Fruit fly (Drosophila melanogaster) whole organism, wandering third instar larva: ENCODE data around the gene CG5687.

Experiments used
- Abd-B ChIP-seq: fragments of >200 bp; optimal IDR thresholded peaks from 2 replicates; lab custom pipeline; 2017; ENCODE audit warnings: missing biosample characterization, missing genetic modification characterization
- CG32264 ChIP-seq: fragments of 200-800 bp; sonication (Bioruptor generic); optimal IDR thresholded peaks from 2 replicates; lab custom pipeline; 2016; ENCODE audit warnings: missing biosample characterization, missing genetic modification characterization
- CG9705 ChIP-seq: fragments of 200-800 bp; sonication (Bioruptor generic); optimal IDR thresholded peaks from 2 replicates; lab custom pipeline; 2018; ENCODE audit warnings: missing biosample characterization, mild to moderate bottlenecking, missing genetic modification characterization
- CrebA ChIP-seq: fragments of 200-800 bp; sonication (Bioruptor generic); optimal IDR thresholded peaks from 2 replicates; lab custom pipeline; 2016; ENCODE audit warnings: missing biosample characterization, mild to moderate bottlenecking, missing genetic modification characterization, borderline replicate concordance
- Dfd ChIP-seq: fragments of >200 bp; optimal IDR thresholded peaks from 2 replicates; lab custom pipeline; 2017; ENCODE audit warnings: missing biosample characterization, missing genetic modification characterization
- Dif ChIP-seq: fragments of 200-275, 200-300 bp; sonication (Bioruptor generic); optimal IDR thresholded peaks from 2 replicates; lab custom pipeline; 2018; ENCODE audit warnings: missing biosample characterization, missing genetic modification characterization; ENCODE audit not compliant: partially characterized antibody
- GATAd ChIP-seq: sonication (Bioruptor generic); optimal IDR thresholded peaks from 2 replicates; lab custom pipeline; 2016; ENCODE audit warnings: missing biosample characterization, missing genetic modification characterization
- HLH106 ChIP-seq: fragments of 200-800 bp; optimal IDR thresholded peaks from 3 replicates; lab custom pipeline; 2019; ENCODE audit warnings: missing biosample characterization, mild to moderate bottlenecking, missing genetic modification characterization, moderate library complexity
- Hnf4 ChIP-seq: fragments of 200-800 bp; sonication (Bioruptor generic); optimal IDR thresholded peaks from 2 replicates; lab custom pipeline; 2016; ENCODE audit warnings: missing biosample characterization, mild to moderate bottlenecking, missing genetic modification characterization
- Hr78 ChIP-seq: fragments of >200 bp; optimal IDR thresholded peaks from 2 replicates; lab custom pipeline; 2017; ENCODE audit warnings: missing biosample characterization, missing genetic modification characterization
- Hr83 ChIP-seq: fragments of 200-300 bp; sonication (Bioruptor generic); optimal IDR thresholded peaks from 2 replicates; lab custom pipeline; 2016; ENCODE audit warnings: missing biosample characterization, mild to moderate bottlenecking, missing genetic modification characterization, moderate library complexity; ENCODE audit not compliant: poor library complexity, severe bottlenecking
- Jra ChIP-seq: sonication (Bioruptor generic); optimal IDR thresholded peaks from 2 replicates; lab custom pipeline; 2016; ENCODE audit warnings: missing biosample characterization, missing genetic modification characterization
- Mio ChIP-seq: sonication (Bioruptor generic); optimal IDR thresholded peaks from 2 replicates; lab custom pipeline; 2016; ENCODE audit warnings: missing biosample characterization, missing genetic modification characterization
- Myc ChIP-seq: fragments of >200 bp; optimal IDR thresholded peaks from 2 replicates; lab custom pipeline; 2017
- N ChIP-seq: fragments of >200 bp; optimal IDR thresholded peaks from 2 replicates; lab custom pipeline; 2018; ENCODE audit warnings: missing biosample characterization, missing external identifiers, missing genetic modification characterization
- OdsH ChIP-seq: fragments of 200-800 bp; sonication (Bioruptor generic); optimal IDR thresholded peaks from 2 replicates; lab custom pipeline; 2016; ENCODE audit warnings: missing biosample characterization, mild to moderate bottlenecking, missing genetic modification characterization
- Rel ChIP-seq, 2 experiments: fragments of 200-800 bp; sonication (Bioruptor generic) in 1 of 2; optimal IDR thresholded peaks; 2 replicates in 1 of 2; 3 replicates in 1 of 2; lab custom pipeline; 2016 to 2019; ENCODE audit warnings: mild to moderate bottlenecking in 2 of 2, missing biosample characterization in 2 of 2, missing genetic modification characterization in 2 of 2, moderate library complexity in 1 of 2
- Sp1 ChIP-seq: fragments of 200-800 bp; sonication (Bioruptor generic); optimal IDR thresholded peaks from 3 replicates; lab custom pipeline; 2019; ENCODE audit warnings: missing biosample characterization, mild to moderate bottlenecking, missing genetic modification characterization, moderate library complexity
- Vsx2 ChIP-seq: fragments of 200-300, 225-300 bp; sonication (Bioruptor generic); optimal IDR thresholded peaks from 2 replicates; lab custom pipeline; 2018; ENCODE audit warnings: missing biosample characterization, missing genetic modification characterization; ENCODE audit not compliant: partially characterized antibody
- br ChIP-seq: fragments of 200-800 bp; sonication (Bioruptor generic); optimal IDR thresholded peaks from 2 replicates; lab custom pipeline; 2016; ENCODE audit warnings: missing biosample characterization, missing genetic modification characterization
- brk ChIP-seq: fragments of 200-800 bp; sonication (Bioruptor generic); optimal IDR thresholded peaks from 2 replicates; lab custom pipeline; 2016; ENCODE audit warnings: missing biosample characterization, mild to moderate bottlenecking, missing genetic modification characterization
- dmrt93B ChIP-seq: fragments of 200-800 bp; sonication (Bioruptor generic); optimal IDR thresholded peaks from 2 replicates; lab custom pipeline; 2018; ENCODE audit warnings: missing biosample characterization, mild to moderate bottlenecking, missing genetic modification characterization
- dsf ChIP-seq: sonication (Bioruptor generic); optimal IDR thresholded peaks from 2 replicates; lab custom pipeline; 2016; ENCODE audit warnings: missing biosample characterization, missing genetic modification characterization, borderline replicate concordance
- ey ChIP-seq: fragments of 200-800 bp; sonication (Bioruptor generic); optimal IDR thresholded peaks from 2 replicates; lab custom pipeline; 2016; ENCODE audit warnings: missing biosample characterization, missing genetic modification characterization
- foxo ChIP-seq, 2 experiments: fragments of 200-800 bp; sonication (Bioruptor generic); optimal IDR thresholded peaks; 2 replicates in 1 of 2; 3 replicates in 1 of 2; lab custom pipeline; 2016 to 2017; ENCODE audit warnings: missing biosample characterization in 2 of 2, missing genetic modification characterization in 2 of 2
- fru ChIP-seq: fragments of 200-800 bp; sonication (Bioruptor generic); optimal IDR thresholded peaks from 3 replicates; lab custom pipeline; 2016; ENCODE audit warnings: missing biosample characterization, mild to moderate bottlenecking, missing genetic modification characterization
- h ChIP-seq: fragments of 200-800 bp; sonication (Bioruptor generic); optimal IDR thresholded peaks from 3 replicates; lab custom pipeline; 2016; ENCODE audit warnings: missing biosample characterization, mild to moderate bottlenecking, missing genetic modification characterization
- lola ChIP-seq: fragments of >200 bp; optimal IDR thresholded peaks from 2 replicates; lab custom pipeline; 2017; ENCODE audit warnings: missing biosample characterization, missing genetic modification characterization
- pan ChIP-seq: fragments of >200 bp; optimal IDR thresholded peaks from 2 replicates; lab custom pipeline; 2017
- psq ChIP-seq: fragments of 200-800 bp; sonication (Bioruptor generic); optimal IDR thresholded peaks from 3 replicates; lab custom pipeline; 2017; ENCODE audit warnings: missing biosample characterization, mild to moderate bottlenecking, missing genetic modification characterization, moderate library complexity
- rgr ChIP-seq: fragments of 200-800 bp; sonication (Bioruptor generic); optimal IDR thresholded peaks from 3 replicates; lab custom pipeline; 2016; ENCODE audit warnings: missing biosample characterization, mild to moderate bottlenecking, missing genetic modification characterization
- sage ChIP-seq: fragments of 200-800 bp; sonication (Bioruptor generic); optimal IDR thresholded peaks from 2 replicates; lab custom pipeline; 2016; ENCODE audit warnings: missing biosample characterization, mild to moderate bottlenecking, missing genetic modification characterization
- tai ChIP-seq: sonication (Bioruptor generic); optimal IDR thresholded peaks from 2 replicates; lab custom pipeline; 2016; ENCODE audit warnings: missing biosample characterization, missing genetic modification characterization
- woc ChIP-seq: sonication (Bioruptor generic); optimal IDR thresholded peaks from 2 replicates; lab custom pipeline; 2016; ENCODE audit warnings: missing biosample characterization, mild to moderate bottlenecking, missing genetic modification characterization

CG5687 gene

dm6 chr3L:1899616-1900015 lies 39.3 kb downstream of the CG5687 start:
- TF ChIP-seq dsf: no peak

- TF ChIP-seq fru (GFP tag; lab: Kevin White, UChicago) (no peak), Hr78 (GFP tag; lab: Kevin White, UChicago) (no peak), sage (no peak), Hr83 (no peak), GATAd (GFP tag; lab: Kevin White, UChicago) (no peak), Jra (no peak), brk (no peak), Vsx2 (GFP tag; lab: Kevin White, UChicago) (no peak), rgr (GFP tag; lab: Kevin White, UChicago) (no peak), pan (lab: Kevin White, UChicago) (no peak), h (GFP tag; lab: Kevin White, UChicago) (no peak), CG32264 (GFP tag; lab: Kevin White, UChicago) (no peak), tai (GFP tag; lab: Kevin White, UChicago) (no peak), psq (GFP tag; lab: Kevin White, UChicago) (no peak), HLH106 (tag; lab: Kevin White, UChicago) (no peak)
These were observed 41.2 kb downstream of the CG5687 start for dm6 chr3L:1897709-1898108.

- TF ChIP-seq psq (GFP tag; lab: Kevin White, UChicago) (no peak), CG32264 (GFP tag; lab: Kevin White, UChicago) (no peak), Myc (lab: Kevin White, UChicago) (peak; percentile 29), h (GFP tag; lab: Kevin White, UChicago) (no peak)
These were observed 47.0 kb downstream of the CG5687 start for dm6 chr3L:1891914-1892313.

dm6 chr3L:1890941-1891340 lies 48.0 kb downstream of the CG5687 start:
- TF ChIP-seq Myc (lab: Kevin White, UChicago): peak; percentile 60
- TF ChIP-seq Abd-B (GFP tag; lab: Kevin White, UChicago): no peak
- no peak for TF ChIP-seq brk
- no peak for TF ChIP-seq CG32264 (GFP tag; lab: Kevin White, UChicago)
- TF ChIP-seq woc (GFP tag; lab: Kevin White, UChicago): no peak
- no peak for TF ChIP-seq Rel (GFP tag; optimal IDR thresholded peaks at IDR 0.05; lab: Kevin White, UChicago)
- no peak for TF ChIP-seq Rel (tag; optimal IDR thresholded peaks at IDR 0.05; lab: Kevin White, UChicago)
- TF ChIP-seq Vsx2 (GFP tag; lab: Kevin White, UChicago): peak; percentile 2
- TF ChIP-seq Dif (GFP tag; lab: Kevin White, UChicago): peak; percentile 60
- TF ChIP-seq dmrt93B: no peak
- TF ChIP-seq Jra: no peak
- no peak for TF ChIP-seq Mio
- no peak for TF ChIP-seq HLH106 (tag; lab: Kevin White, UChicago)
- no peak for TF ChIP-seq lola (GFP tag; lab: Kevin White, UChicago)

dm6 chr3L:1887929-1888529 lies 50.9 kb downstream of the CG5687 start:
- TF ChIP-seq br (GFP tag; lab: Kevin White, UChicago) (no peak), Rel (GFP tag; optimal IDR thresholded peaks at IDR 0.05; lab: Kevin White, UChicago) (no peak), Rel (tag; optimal IDR thresholded peaks at IDR 0.05; lab: Kevin White, UChicago) (no peak), Mio (no peak), GATAd (GFP tag; lab: Kevin White, UChicago) (no peak), CG9705 (GFP tag; lab: Kevin White, UChicago) (no peak), Vsx2 (GFP tag; lab: Kevin White, UChicago) (no peak), Jra (no peak), N (no peak), lola (GFP tag; lab: Kevin White, UChicago) (no peak), foxo (GFP tag; optimal IDR thresholded peaks at IDR 0.05; lab: Kevin White, UChicago) (no peak)
- TF ChIP-seq, all 38 proteins: peak for 0

dm6 chr3L:1886125-1886544 lies 52.8 kb downstream of the CG5687 start:
- TF ChIP-seq Vsx2 (GFP tag; lab: Kevin White, UChicago) (no peak), Hr83 (peak; percentile 78), CrebA (peak; percentile 33), Dfd (no peak), N (no peak), fru (GFP tag; lab: Kevin White, UChicago) (peak; percentile 90), Sp1 (GFP tag; lab: Kevin White, UChicago) (peak; percentile 87), GATAd (GFP tag; lab: Kevin White, UChicago) (no peak), Myc (lab: Kevin White, UChicago) (no peak), sage (peak; percentile 83), Hnf4 (GFP tag; lab: Kevin White, UChicago) (peak; percentile 74), Abd-B (GFP tag; lab: Kevin White, UChicago) (no peak), Dif (GFP tag; lab: Kevin White, UChicago) (no peak), Mio (no peak), rgr (GFP tag; lab: Kevin White, UChicago) (peak; percentile 88), foxo (GFP tag; optimal IDR thresholded peaks at IDR 0.05; lab: Kevin White, UChicago) (peak; percentile 69 to 90), HLH106 (tag; lab: Kevin White, UChicago) (peak; percentile 95), dsf (peak; percentile 52), OdsH (peak; percentile 85), brk (peak; percentile 46), Jra (peak; percentile 74), br (GFP tag; lab: Kevin White, UChicago) (peak; percentile 86), pan (lab: Kevin White, UChicago) (no peak), ey (GFP tag; lab: Kevin White, UChicago) (peak; percentile 84), CG32264 (GFP tag; lab: Kevin White, UChicago) (peak; percentile 85), tai (GFP tag; lab: Kevin White, UChicago) (peak; percentile 79)
